Fruit fly (Drosophila melanogaster): ENCODE measurements around the gene TAF1B.

TAF1B gene

DNA sequence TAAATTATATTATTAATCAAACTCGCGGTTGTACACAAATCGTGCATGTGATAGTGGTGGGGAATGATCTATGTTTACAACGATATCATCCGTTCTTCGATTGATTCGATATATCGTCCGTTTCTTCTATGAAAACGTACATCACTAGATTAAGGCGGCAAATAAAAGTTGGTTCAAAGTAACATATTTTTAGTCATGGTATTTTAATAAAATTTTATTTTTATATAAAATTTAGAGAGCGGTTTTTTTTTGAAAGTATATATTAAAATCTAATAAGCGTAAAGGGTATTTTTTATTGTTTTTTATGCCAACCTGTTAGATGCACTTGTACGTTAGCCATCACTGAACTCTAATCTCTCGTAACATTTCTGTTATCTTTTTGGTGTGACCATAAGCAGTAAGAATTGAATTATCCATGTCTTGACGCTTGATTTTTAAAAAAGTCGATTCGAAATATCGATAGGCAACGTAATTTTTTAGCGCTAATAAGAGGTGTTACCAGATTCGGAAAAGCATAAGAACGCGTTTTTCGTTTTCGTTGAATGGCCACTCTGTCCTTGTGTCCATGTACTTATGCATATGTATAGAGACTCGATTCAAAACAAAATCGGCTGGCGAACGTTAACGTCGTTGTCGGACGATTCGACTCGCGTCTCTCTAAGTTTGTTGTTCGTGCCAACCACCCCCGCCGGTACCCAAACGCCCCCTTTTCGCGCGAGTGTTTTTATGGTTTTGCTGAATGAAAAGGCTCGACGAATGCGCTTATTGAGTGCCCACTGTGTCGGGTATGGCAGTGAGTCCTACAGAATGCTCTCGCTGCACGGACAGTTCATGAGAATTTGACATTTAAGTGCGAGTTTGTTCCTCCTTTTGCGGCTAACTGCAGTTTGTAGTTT is at the start of gene TAF1B, which contains the start of gene Invadolysin (continued):
- TF ChIP-seq CG11723 (GFP tag; optimal IDR thresholded peaks at IDR 0.05): no peak
- peak; percentile 66 for TF ChIP-seq CG1602 (GFP tag; optimal IDR thresholded peaks at IDR 0.05)
- peak; percentile 63 for TF ChIP-seq CG30403 (GFP tag; optimal IDR thresholded peaks at IDR 0.05)
- TF ChIP-seq CG7839 (tag; optimal IDR thresholded peaks at IDR 0.05): peak; percentile 31
- TF ChIP-seq Dbx (GFP tag; IDR thresholded peaks at IDR 0.05): peak; percentile 25; the same call in 1 of the 3 replicates
- peak; percentile 94 for TF ChIP-seq Jarid2 (GFP tag; optimal IDR thresholded peaks at IDR 0.05)
- TF ChIP-seq unc-4 (GFP tag; IDR thresholded peaks at IDR 0.05; ENCODE audit: partially characterized antibody): peak; percentile 95
- peak; percentile 14 for TF ChIP-seq zf30C (GFP tag; optimal IDR thresholded peaks at IDR 0.05)
- no peak for TF ChIP-seq Poxn (GFP tag; IDR thresholded peaks at IDR 0.05)
- TF ChIP-seq fru (optimal IDR thresholded peaks at IDR 0.05): no peak
- TF ChIP-seq Sry-δ (GFP tag; optimal IDR thresholded peaks at IDR 0.05): peak; percentile 88
- TF ChIP-seq jing (GFP tag; optimal IDR thresholded peaks at IDR 0.05): no peak
- TF ChIP-seq CG18764 (GFP tag; optimal IDR thresholded peaks at IDR 0.05): peak; percentile 27
- peak; percentile 30 for TF ChIP-seq Chrac-16 (GFP tag; optimal IDR thresholded peaks at IDR 0.05)
- TF ChIP-seq Optix (GFP tag; IDR thresholded peaks at IDR 0.05): no peak
- TF ChIP-seq az2 (GFP tag; optimal IDR thresholded peaks at IDR 0.05): peak; percentile 44
- peak; percentile 24 for TF ChIP-seq Meics (GFP tag; optimal IDR thresholded peaks at IDR 0.05)
- peak; percentile 77; the same call in 2 of the 3 replicates for TF ChIP-seq CG17361 (GFP tag; IDR thresholded peaks at IDR 0.05)
- TF ChIP-seq CG15011 (GFP tag; optimal IDR thresholded peaks at IDR 0.05): no peak
- peak; percentile 62 for TF ChIP-seq ind (GFP tag; optimal IDR thresholded peaks at IDR 0.05)
- peak; percentile 90 for TF ChIP-seq Bgb (GFP tag; IDR thresholded peaks at IDR 0.05; ENCODE audit: partially characterized antibody)
- TF ChIP-seq CG15696 (tag; optimal IDR thresholded peaks at IDR 0.05): peak; percentile 41
- peak; percentile 40 for TF ChIP-seq CG4617 (GFP tag; optimal IDR thresholded peaks at IDR 0.05; ENCODE audit: borderline replicate concordance)
- no peak for TF ChIP-seq D19B (GFP tag; optimal IDR thresholded peaks at IDR 0.05)
- TF ChIP-seq CG12071 (GFP tag; optimal IDR thresholded peaks at IDR 0.05): peak; percentile 51
- TF ChIP-seq CG4730 (GFP tag; IDR thresholded peaks at IDR 0.05): no peak
- no peak; the same call in 2 of the 3 replicates for TF ChIP-seq ase (GFP tag; IDR thresholded peaks at IDR 0.05)
- peak; percentile 91 for TF ChIP-seq bbx (GFP tag; IDR thresholded peaks at IDR 0.05; ENCODE audit: partially characterized antibody)
- no peak for TF ChIP-seq Hey (tag; optimal IDR thresholded peaks at IDR 0.05)
- TF ChIP-seq sens (GFP tag): peak; percentile 94
- peak; percentile 13; the same call in 1 of the 2 replicates for TF ChIP-seq CG32767 (GFP tag; IDR thresholded peaks at IDR 0.05)
- TF ChIP-seq CG10366 (GFP tag; IDR thresholded peaks at IDR 0.05): peak; percentile 60
- TF ChIP-seq fd96Cb (tag; optimal IDR thresholded peaks at IDR 0.05): no peak
- TF ChIP-seq Xbp1 (GFP tag; optimal IDR thresholded peaks at IDR 0.05): peak; percentile 63
- TF ChIP-seq gem (tag; optimal IDR thresholded peaks at IDR 0.05): peak; percentile 73
- TF ChIP-seq pum (GFP tag; optimal IDR thresholded peaks at IDR 0.05): peak; percentile 42
- TF ChIP-seq CG8281 (tag; optimal IDR thresholded peaks at IDR 0.05): no peak
- TF ChIP-seq gfzf (GFP tag; optimal IDR thresholded peaks at IDR 0.05): peak; percentile 99
- no peak for TF ChIP-seq aop (GFP tag; IDR thresholded peaks at IDR 0.05)
- peak; percentile 37; the same call in 1 of the 2 replicates for TF ChIP-seq ranshi (GFP tag; IDR thresholded peaks at IDR 0.05)
- peak; percentile 89 for TF ChIP-seq hb (GFP tag; IDR thresholded peaks at IDR 0.05; ENCODE audit: partially characterized antibody)
- peak; percentile 53 for TF ChIP-seq mam (GFP tag; optimal IDR thresholded peaks at IDR 0.05)
- TF ChIP-seq CG11560 (tag; IDR thresholded peaks at IDR 0.05): no peak
- TF ChIP-seq Bteb2 (GFP tag; optimal IDR thresholded peaks at IDR 0.05): no peak
- peak; percentile 40 for TF ChIP-seq D19A (tag; optimal IDR thresholded peaks at IDR 0.05)
- no peak for TF ChIP-seq CHES-1-like (GFP tag; optimal IDR thresholded peaks at IDR 0.05)
- no peak for TF ChIP-seq CG33557 (GFP tag; optimal IDR thresholded peaks at IDR 0.05)
- TF ChIP-seq CG5180 (GFP tag; optimal IDR thresholded peaks at IDR 0.05): no peak
- peak; percentile 83 for TF ChIP-seq CG34422 (GFP tag; IDR thresholded peaks at IDR 0.05)
